Fruit fly (Drosophila melanogaster) ovary, adult (tissue): ENCODE results near the gene ttm2.

ENCODE experiments used
- CG17801 ChIP-seq: fragments of 200-800 bp; optimal IDR thresholded peaks from 2 replicates; lab custom pipeline; 2019; ENCODE audit warnings: missing biosample characterization, mild to moderate bottlenecking, missing genetic modification characterization, moderate library complexity; ENCODE audit not compliant: partially characterized antibody

ttm2 gene

dm6 chr3L:274855-275254, at the start of gene ttm2:
TSS of gene ttm2 (plus strand) at chr3L:275155.
- TF ChIP-seq CG17801 (GFP tag; lab: Kevin White, UChicago), result no peak

DNA sequence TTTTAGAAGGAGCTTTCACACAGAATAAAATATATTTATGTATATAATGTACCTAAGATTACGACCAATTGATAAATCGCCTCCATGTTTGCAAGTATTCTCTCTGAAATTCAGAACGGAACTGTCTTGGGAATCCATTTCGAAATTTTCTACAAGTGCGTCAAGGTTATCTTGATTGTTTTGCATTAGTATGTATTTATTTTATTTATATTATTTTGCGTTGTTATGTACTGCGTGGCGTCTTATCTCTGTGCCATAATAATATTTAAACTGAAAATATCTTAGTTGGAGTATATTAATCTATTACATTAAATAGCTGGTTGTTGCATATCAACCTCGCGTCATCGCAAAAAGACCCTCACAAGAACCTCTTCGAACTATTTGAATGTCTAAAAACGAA, 43.5 kb upstream of the ttm2 start, which contains the start of gene CG42846:
Gene CG42846, minus strand, starts transcription at position 101 of the 400 bp plus-strand sequence.
- TF ChIP-seq CG17801 (GFP tag; lab: Kevin White, UChicago), result no peak

DNA sequence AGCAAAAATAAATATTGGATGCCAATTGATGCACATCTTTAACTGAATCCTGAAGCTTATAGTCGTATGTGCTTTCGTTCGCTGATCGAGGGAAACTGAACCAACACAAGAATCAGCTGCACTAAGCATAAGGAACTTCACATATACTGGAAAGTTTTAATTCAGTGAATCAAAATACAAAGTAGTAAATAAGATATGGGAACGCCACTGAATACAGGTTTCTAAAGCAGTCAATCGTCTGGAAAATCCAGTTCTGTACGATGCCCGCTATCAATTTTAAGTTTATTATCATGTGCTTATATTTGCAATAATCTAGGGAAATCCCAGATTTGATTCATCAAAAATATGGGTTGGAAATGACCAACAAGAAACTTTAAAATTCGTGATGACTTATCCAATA, 42.7 kb upstream of the ttm2 start, which contains the start of gene CG34454:
Gene CG34454, minus strand, starts transcription at position 84 of the 400 bp plus-strand sequence.
- no peak for TF ChIP-seq CG17801 (GFP tag; lab: Kevin White, UChicago)

dm6 chr3L:233251-233650, 41.7 kb upstream of the ttm2 start, which contains the start of gene CG34453:
TSS of gene CG34453 (minus strand) at chr3L:233351.
- no peak for TF ChIP-seq CG17801 (GFP tag; lab: Kevin White, UChicago)

DNA sequence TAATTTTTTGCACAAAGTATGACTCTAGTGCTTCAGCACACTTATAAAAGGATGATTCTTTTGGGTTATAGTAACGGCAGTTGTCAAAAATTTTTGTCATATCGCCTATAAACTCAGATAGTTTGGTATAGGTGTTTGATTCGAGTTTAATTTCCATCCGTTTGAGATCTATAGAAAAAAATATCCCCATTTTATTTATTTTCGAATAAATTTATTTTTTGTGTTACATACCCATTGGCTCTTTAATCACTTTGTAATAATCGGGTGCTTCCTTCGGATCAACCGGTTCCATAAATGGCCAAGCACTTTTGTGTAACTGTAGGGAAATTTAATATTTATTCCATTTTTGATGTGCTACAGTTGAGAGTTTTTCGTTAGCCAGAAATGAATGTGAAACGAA, 40.6 kb upstream of the ttm2 start:
- TF ChIP-seq CG17801 (GFP tag; lab: Kevin White, UChicago), result no peak

DNA sequence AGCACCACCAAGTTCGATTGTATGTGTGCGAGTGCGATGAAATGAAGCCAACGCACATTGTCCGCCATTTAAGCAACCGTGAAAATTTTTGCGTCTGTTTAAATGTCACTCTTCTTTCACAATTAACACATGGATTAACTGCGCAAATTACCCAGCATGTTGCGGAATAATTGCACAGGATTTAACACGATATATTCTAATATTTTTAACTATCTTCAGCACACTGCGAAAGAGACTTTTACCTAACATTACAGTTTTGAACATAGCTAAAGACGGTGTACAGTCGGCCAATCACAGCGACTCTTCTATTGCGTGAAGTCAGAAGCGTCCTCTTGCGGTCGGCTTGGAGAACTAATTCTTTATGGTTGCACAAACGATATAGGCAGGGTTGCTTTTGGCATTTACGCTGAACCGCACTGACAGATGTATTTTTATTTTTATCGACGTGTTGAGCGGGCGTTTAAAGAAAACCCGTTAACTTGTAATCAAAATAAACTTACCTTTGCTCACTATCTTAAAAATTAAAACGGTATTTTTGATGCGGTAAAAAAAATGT, 28.2 kb upstream of the ttm2 start:
- TF ChIP-seq CG17801 (GFP tag; lab: Kevin White, UChicago), result peak; percentile 37

DNA sequence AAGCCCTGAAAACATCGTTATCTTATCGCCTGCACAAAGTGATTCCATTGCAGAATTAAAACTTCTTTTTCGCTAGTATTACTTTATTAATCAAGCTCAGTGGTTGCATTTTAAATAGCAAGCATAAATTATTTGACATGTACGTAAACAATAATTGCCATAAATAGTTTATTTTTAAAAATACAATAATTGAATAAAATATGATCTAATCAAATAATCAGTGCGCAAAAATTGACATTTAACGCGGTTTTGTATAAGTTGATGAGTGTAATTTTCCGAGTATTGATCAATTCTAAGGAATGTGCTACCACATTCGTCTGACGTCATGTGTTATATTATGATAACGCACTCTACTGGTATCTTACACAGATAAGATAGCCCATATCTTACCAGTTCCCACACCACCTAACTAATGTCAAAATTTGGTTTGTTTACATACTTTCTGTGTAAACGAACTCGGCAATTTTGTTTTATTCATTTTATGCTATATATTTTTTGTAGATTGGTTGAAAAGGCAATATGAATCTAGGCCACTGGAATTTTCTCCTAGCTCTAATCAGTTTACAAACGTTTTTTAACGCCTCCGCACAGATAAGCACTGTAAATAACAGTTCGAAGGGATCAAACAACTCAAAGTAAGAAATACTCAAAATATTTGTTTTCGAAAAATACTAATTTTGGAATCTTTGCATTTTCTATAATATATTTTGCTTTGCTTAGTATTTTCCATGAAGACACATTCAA, 27.3 kb upstream of the ttm2 start, which contains the start of gene mthl14:
Gene mthl14, plus strand, starts transcription at position 10 of the 744 bp plus-strand sequence.
- no peak for TF ChIP-seq CG17801 (GFP tag; lab: Kevin White, UChicago)

DNA sequence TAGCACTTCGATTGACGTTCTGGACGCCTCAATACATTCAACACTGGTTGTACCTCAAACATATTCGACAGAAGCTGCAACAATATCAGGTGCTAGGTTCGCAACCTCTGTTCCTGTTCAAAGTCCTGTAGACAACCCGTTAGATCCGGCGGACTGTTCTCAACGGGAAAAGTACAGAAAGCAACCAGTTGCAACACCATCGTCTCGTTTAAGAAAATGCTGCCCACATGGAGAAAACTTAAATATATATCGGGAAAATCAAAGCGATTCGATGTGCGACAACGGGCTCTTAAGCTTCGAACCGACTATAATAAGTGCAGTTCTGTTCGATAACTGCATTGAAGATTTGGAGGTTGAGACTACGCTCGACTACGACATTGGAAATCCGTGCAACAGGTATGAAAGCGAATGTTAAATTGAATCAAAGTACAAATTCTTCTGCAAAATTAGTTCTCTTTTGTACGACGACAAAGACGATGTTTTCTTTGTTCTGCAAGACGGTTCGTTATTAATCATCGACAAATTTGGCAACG, 26.7 kb upstream of the ttm2 start:
- no peak for TF ChIP-seq CG17801 (GFP tag; lab: Kevin White, UChicago)

- TF ChIP-seq CG17801 (GFP tag; lab: Kevin White, UChicago), result peak; percentile 33
Observed at dm6 chr3L:257618-258475, 17.1 kb upstream of the ttm2 start, which contains the start of the genes DIP2 and wac. TSS of gene DIP2 (minus strand) at chr3L:257954. TSS of gene wac (plus strand) at chr3L:258176.

DNA sequence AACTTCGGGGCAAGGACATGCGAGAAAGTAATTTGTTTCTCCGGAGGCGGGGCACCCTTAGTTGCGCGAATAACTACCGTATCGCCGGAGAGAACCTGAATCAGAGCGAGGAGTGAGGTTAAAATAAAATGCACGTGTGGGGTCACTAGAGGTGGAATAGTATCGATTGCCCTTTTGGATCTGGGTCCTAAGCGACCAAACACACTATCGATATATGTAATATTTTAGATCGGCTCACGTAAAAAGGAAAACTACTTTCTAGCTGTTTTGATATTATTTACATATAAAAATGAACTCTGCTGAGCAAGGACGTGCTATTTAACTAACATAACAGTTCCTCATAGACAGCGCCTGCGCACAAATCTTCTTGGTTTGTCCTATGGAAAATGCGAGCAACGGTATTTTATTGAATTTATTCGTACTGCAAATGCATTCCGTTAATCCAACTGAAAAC, 12.2 kb upstream of the ttm2 start:
- no peak for TF ChIP-seq CG17801 (GFP tag; lab: Kevin White, UChicago)

DNA sequence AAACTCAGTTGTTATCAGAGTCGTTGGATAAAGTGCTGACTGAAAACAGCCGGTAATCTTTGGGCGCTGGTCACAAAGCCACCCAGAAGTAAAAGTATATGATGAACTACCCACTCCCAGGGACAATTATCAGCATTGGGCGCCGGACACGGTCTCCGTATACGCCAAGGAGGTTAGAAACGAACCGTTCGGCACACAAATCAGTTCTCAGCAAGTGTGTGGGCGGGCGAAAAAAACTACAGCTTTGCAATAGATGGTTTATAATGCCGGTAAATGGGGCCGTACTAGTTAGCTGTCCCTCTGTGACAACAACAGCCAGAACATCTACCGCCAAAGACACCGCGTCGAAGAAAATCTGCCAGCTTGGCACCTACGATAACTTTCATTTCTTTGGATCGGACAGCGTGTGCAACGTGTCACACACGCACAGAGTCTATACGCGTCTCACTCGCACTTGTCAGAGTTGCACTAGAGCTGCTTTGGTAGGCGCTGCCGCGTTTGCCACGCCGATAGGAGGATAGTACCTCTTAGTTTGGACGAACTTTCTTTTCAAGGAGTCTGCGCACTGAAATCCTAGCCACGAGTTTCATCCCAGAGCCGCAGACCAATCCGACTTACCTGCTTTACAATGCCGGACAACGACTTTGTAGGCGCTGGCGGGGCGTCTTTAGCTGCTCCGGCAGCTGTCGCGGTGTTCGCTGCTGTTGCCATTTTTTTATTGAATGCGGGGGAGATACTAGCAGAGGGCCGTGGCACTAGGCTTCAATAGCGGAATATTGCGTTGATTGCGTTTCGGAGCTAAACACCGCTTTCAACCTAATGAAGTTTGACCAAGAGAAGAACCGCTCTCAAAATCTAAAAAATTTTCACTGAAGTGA, 11.2 kb upstream of the ttm2 start:
- TF ChIP-seq CG17801 (GFP tag; lab: Kevin White, UChicago), result no peak

DNA sequence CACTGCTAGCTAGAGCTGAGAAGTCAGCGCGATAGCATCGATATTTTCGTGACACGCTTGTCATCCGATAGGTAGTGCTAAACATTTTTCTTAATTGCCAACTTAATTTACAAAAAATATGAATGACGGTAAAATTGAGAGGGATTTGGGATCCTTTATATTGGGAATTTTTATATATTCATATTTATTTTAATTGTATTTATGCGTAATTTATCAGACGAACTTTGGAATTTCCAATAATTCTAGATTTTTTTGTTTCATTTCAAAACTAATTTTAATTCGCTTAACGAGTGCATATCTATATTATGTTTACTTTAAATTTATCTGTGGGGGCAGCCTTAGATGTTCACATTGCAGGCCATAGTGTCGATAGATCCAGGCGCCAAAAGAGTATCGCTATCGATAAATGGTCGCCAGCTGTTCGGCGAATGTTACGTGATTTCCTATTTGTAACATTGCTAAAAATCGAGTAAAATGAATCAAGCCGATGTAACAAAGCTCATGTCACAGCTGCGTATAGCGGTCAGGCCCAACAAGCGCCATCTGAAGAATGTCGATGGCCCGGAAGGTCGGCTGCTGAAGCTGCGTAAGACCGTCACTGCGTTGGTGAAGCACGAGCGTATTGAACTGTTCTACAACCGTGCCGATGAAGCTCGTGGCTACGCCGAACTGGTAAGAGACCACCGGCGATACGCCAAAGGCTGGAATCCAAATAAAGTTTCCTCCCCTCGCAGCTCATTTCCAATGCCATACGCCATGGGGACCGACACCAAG, 10.4 kb upstream of the ttm2 start, which contains the start of the genes Tudor-SN and mRpL17:
Gene Tudor-SN, minus strand, starts transcription at position 3 of the 774 bp plus-strand sequence.
Gene mRpL17, plus strand, starts transcription at position 402 of the 774 bp plus-strand sequence.
- TF ChIP-seq CG17801 (GFP tag; lab: Kevin White, UChicago), result no peak

- TF ChIP-seq CG17801 (GFP tag; lab: Kevin White, UChicago), result no peak
Observed at dm6 chr3L:265808-266207, 9.1 kb upstream of the ttm2 start, which contains the start of gene CG34263. TSS of gene CG34263 (minus strand) at chr3L:265908.
